Fruit fly (Drosophila melanogaster) whole organism, embryonic: Measurements from ENCODE around the gene tws.
A peak's percentile ranks its signal among the peaks of the same experiment; 100 is the strongest.

Source experiments
- Aef1 ChIP-seq: fragments of 200-800 bp; sonication (Bioruptor generic); IDR thresholded peaks from 3 replicates; pipeline ENCODE4 v1.3.6; 2022; ENCODE audit warnings: missing biosample characterization, missing genetic modification characterization
- Asciz ChIP-seq: fragments of 200-800 bp; sonication (Bioruptor generic); optimal IDR thresholded peaks from 2 replicates; lab custom pipeline; 2017; ENCODE audit warnings: missing biosample characterization, mild to moderate bottlenecking, missing genetic modification characterization, missing genetic modification reagents
- Atf-2 ChIP-seq: fragments of 200-800 bp; sonication (Bioruptor generic); optimal IDR thresholded peaks from 2 replicates; lab custom pipeline; 2016; ENCODE audit warnings: missing biosample characterization, missing genetic modification characterization
- Awh ChIP-seq: fragments of 200-800 bp; sonication (Bioruptor generic); IDR thresholded peaks from 2 replicates; pipeline ENCODE4, ENCODE4 v1.3.6; 2022; ENCODE audit warnings: missing biosample characterization, missing genetic modification characterization
- CG10565 ChIP-seq: fragments of 200-800 bp; sonication (Bioruptor generic); optimal IDR thresholded peaks from 3 replicates; lab custom pipeline; 2016; ENCODE audit warnings: missing biosample characterization, mild to moderate bottlenecking, missing genetic modification characterization
- CG11085 ChIP-seq: fragments of 200-800 bp; sonication (Bioruptor generic); IDR thresholded peaks from 2 replicates; pipeline ENCODE4 v1.3.6; 2022; ENCODE audit warnings: missing biosample characterization, missing genetic modification characterization
- CG12391 ChIP-seq: fragments of 200-800 bp; sonication (Bioruptor generic); optimal IDR thresholded peaks from 3 replicates; lab custom pipeline; 2018; ENCODE audit warnings: missing biosample characterization, mild to moderate bottlenecking, missing genetic modification characterization, moderate library complexity
- CG14441 ChIP-seq: fragments of 200-800 bp; sonication (Bioruptor generic); IDR thresholded peaks from 2 replicates; pipeline ENCODE4 v1.3.6; 2022; ENCODE audit warnings: missing biosample characterization, missing genetic modification characterization
- CG1603 ChIP-seq: fragments of 200-800 bp; sonication (Bioruptor generic); optimal IDR thresholded peaks from 2 replicates; lab custom pipeline; 2019; ENCODE audit warnings: missing biosample characterization, mild to moderate bottlenecking, missing genetic modification characterization, moderate library complexity
- CG18764 ChIP-seq: fragments of 200-800 bp; sonication (Bioruptor generic); optimal IDR thresholded peaks from 3 replicates; lab custom pipeline; 2016; ENCODE audit warnings: missing biosample characterization, missing genetic modification characterization
- CG32532 ChIP-seq: fragments of 200-800 bp; sonication (Bioruptor generic); IDR thresholded peaks from 2 replicates; pipeline ENCODE4 v1.3.6; 2022; ENCODE audit warnings: missing biosample characterization, missing genetic modification characterization
- CG6854 ChIP-seq: fragments of 200-800 bp; sonication (Bioruptor generic); optimal IDR thresholded peaks from 3 replicates; lab custom pipeline; 2017; ENCODE audit warnings: missing biosample characterization, mild to moderate bottlenecking, missing genetic modification characterization
- CG8290 ChIP-seq, 3 experiments: fragments of 200-800 bp; sonication (Bioruptor generic); optimal IDR thresholded peaks; 2 replicates each; lab custom pipeline; 2016 to 2019; ENCODE audit warnings: missing biosample characterization in 3 of 3, missing genetic modification characterization in 3 of 3, mild to moderate bottlenecking in 2 of 3, moderate library complexity in 1 of 3
- CoRest ChIP-seq: fragments of 200-800 bp; sonication (Bioruptor generic); optimal IDR thresholded peaks from 3 replicates; lab custom pipeline; 2018; ENCODE audit warnings: missing biosample characterization, mild to moderate bottlenecking, missing genetic modification characterization, moderate library complexity
- Dfd ChIP-seq, 2 experiments: fragments of >200 bp; optimal IDR thresholded peaks; 2 replicates each; lab custom pipeline; 2017; ENCODE audit warnings: missing biosample characterization in 2 of 2, missing genetic modification characterization in 2 of 2
- Dip3 ChIP-seq: fragments of 200-800 bp; sonication (Bioruptor generic); optimal IDR thresholded peaks from 3 replicates; lab custom pipeline; 2016; ENCODE audit warnings: missing biosample characterization, missing genetic modification characterization
- Doc3 ChIP-seq: fragments of 200-800 bp; sonication (Bioruptor generic); IDR thresholded peaks from 3 replicates; pipeline ENCODE4 v1.3.6; 2022; ENCODE audit warnings: missing biosample characterization, missing genetic modification characterization; ENCODE audit not compliant: partially characterized antibody
- Dp ChIP-seq: fragments of 200-800 bp; sonication (Bioruptor generic); optimal IDR thresholded peaks from 2 replicates; lab custom pipeline; 2018; ENCODE audit warnings: missing biosample characterization, mild to moderate bottlenecking, missing genetic modification characterization, moderate library complexity
- Dref ChIP-seq: fragments of 200-800 bp; sonication (Bioruptor generic); IDR thresholded peaks from 2 replicates; pipeline ENCODE4 v1.3.6; 2022; ENCODE audit warnings: missing biosample characterization, missing genetic modification characterization
- E2f1 ChIP-seq: fragments of 200-800 bp; sonication (Bioruptor generic); IDR thresholded peaks from 2 replicates; pipeline ENCODE4 v1.3.6; 2022; ENCODE audit warnings: missing biosample characterization, missing genetic modification characterization
- HLH3B ChIP-seq: fragments of 200-800 bp; sonication (Bioruptor generic); IDR thresholded peaks from 2 replicates; pipeline ENCODE4 v1.3.6; 2022; ENCODE audit warnings: missing biosample characterization, missing genetic modification characterization
- HLHmδ ChIP-seq: fragments of 200-800 bp; sonication (Bioruptor generic); optimal IDR thresholded peaks from 2 replicates; lab custom pipeline; 2018; ENCODE audit warnings: missing biosample characterization, mild to moderate bottlenecking, missing genetic modification characterization, moderate library complexity
- MESR4 ChIP-seq: fragments of 200-800 bp; sonication (Bioruptor generic); optimal IDR thresholded peaks from 2 replicates; lab custom pipeline; 2018; ENCODE audit warnings: missing biosample characterization, mild to moderate bottlenecking, missing genetic modification characterization, moderate library complexity
- Max ChIP-seq: fragments of 200-800 bp; sonication (Bioruptor generic); optimal IDR thresholded peaks from 2 replicates; lab custom pipeline; 2016; ENCODE audit warnings: missing biosample characterization, mild to moderate bottlenecking, missing genetic modification characterization
- Pdp1 ChIP-seq, 2 experiments: fragments of 200-800 bp; sonication (Bioruptor generic); optimal IDR thresholded peaks; 3 replicates each; lab custom pipeline; 2016; ENCODE audit warnings: missing biosample characterization in 2 of 2, missing genetic modification characterization in 2 of 2, mild to moderate bottlenecking in 1 of 2, moderate library complexity in 1 of 2
- Sox102F ChIP-seq: fragments of 200-800 bp; sonication (Bioruptor generic); optimal IDR thresholded peaks from 2 replicates; lab custom pipeline; 2018; ENCODE audit warnings: missing biosample characterization, mild to moderate bottlenecking, missing genetic modification characterization, moderate library complexity
- Spps ChIP-seq: fragments of 200-800 bp; sonication (Bioruptor generic); optimal IDR thresholded peaks from 2 replicates; lab custom pipeline; 2018; ENCODE audit warnings: missing biosample characterization, mild to moderate bottlenecking, missing genetic modification characterization
- Ssrp ChIP-seq: fragments of 200-800 bp; sonication (Bioruptor generic); optimal IDR thresholded peaks from 2 replicates; lab custom pipeline; 2018; ENCODE audit warnings: missing biosample characterization, mild to moderate bottlenecking, missing genetic modification characterization, moderate library complexity
- YL-1 ChIP-seq: fragments of 200-800 bp; sonication (Bioruptor generic); optimal IDR thresholded peaks from 3 replicates; lab custom pipeline; 2017; ENCODE audit warnings: missing biosample characterization, mild to moderate bottlenecking, missing genetic modification characterization
- bbx ChIP-seq: fragments of 200-800 bp; sonication (Bioruptor generic); IDR thresholded peaks from 2 replicates; pipeline ENCODE4 v1.3.6; 2022; ENCODE audit warnings: missing biosample characterization, missing genetic modification characterization; ENCODE audit not compliant: partially characterized antibody
- ci ChIP-seq: fragments of 200-800 bp; sonication (Bioruptor generic); IDR thresholded peaks from 3 replicates; pipeline ENCODE4 v1.3.6; 2022; ENCODE audit warnings: missing biosample characterization, missing genetic modification characterization
- croc ChIP-seq: fragments of 200-800 bp; sonication (Bioruptor generic); conservative IDR thresholded peaks from 3 replicates; pipeline ENCODE4 v1.3.6; 2022; ENCODE audit warnings: missing biosample characterization, missing genetic modification characterization
- crp ChIP-seq, 2 experiments: fragments of 200-800 bp; sonication (Bioruptor generic); optimal IDR thresholded peaks; 2 replicates in 1 of 2; 3 replicates in 1 of 2; lab custom pipeline; 2017; ENCODE audit warnings: missing biosample characterization in 2 of 2, missing genetic modification characterization in 2 of 2, mild to moderate bottlenecking in 1 of 2, moderate library complexity in 1 of 2
- ems ChIP-seq: fragments of 200-800 bp; sonication (Bioruptor generic); optimal IDR thresholded peaks from 3 replicates; lab custom pipeline; 2016; ENCODE audit warnings: missing biosample characterization, missing genetic modification characterization
- esg ChIP-seq: fragments of 200-800 bp; sonication (Bioruptor generic); conservative IDR thresholded peaks from 2 replicates; pipeline ENCODE4 v1.3.6; 2022; ENCODE audit warnings: missing biosample characterization, missing genetic modification characterization
- ftz-f1 ChIP-seq: fragments of 200-800 bp; sonication (Bioruptor generic); optimal IDR thresholded peaks from 2 replicates; lab custom pipeline; 2016; ENCODE audit warnings: missing biosample characterization, missing genetic modification characterization
- gcm ChIP-seq: fragments of 200-800 bp; sonication (Bioruptor generic); optimal IDR thresholded peaks from 2 replicates; lab custom pipeline; 2019; ENCODE audit warnings: missing biosample characterization, mild to moderate bottlenecking, missing genetic modification characterization, moderate library complexity
- grau ChIP-seq: fragments of 200-800 bp; optimal IDR thresholded peaks from 3 replicates; lab custom pipeline; 2019; ENCODE audit warnings: missing biosample characterization, mild to moderate bottlenecking, missing genetic modification characterization, moderate library complexity
- hb ChIP-seq: fragments of 200-800 bp; sonication (Bioruptor generic); IDR thresholded peaks from 3 replicates; pipeline ENCODE4 v1.3.6; 2022; ENCODE audit warnings: missing biosample characterization, missing genetic modification characterization; ENCODE audit not compliant: partially characterized antibody
- ind ChIP-seq: fragments of 200-800 bp; sonication (Bioruptor generic); optimal IDR thresholded peaks from 3 replicates; lab custom pipeline; 2016; ENCODE audit warnings: missing biosample characterization, missing genetic modification characterization
- inv ChIP-seq: fragments of 200-800 bp; sonication (Bioruptor generic); IDR thresholded peaks from 2 replicates; pipeline ENCODE4 v1.3.6; 2022; ENCODE audit warnings: missing biosample characterization, missing genetic modification characterization; ENCODE audit not compliant: partially characterized antibody
- lola ChIP-seq, 3 experiments: fragments of >200 bp in 2 of 3; fragments of 200-800 bp in 1 of 3; sonication (Bioruptor generic) in 1 of 3; optimal IDR thresholded peaks; 2 replicates each; lab custom pipeline; 2017 to 2019; ENCODE audit warnings: missing biosample characterization in 3 of 3, missing genetic modification characterization in 3 of 3, mild to moderate bottlenecking in 1 of 3, moderate library complexity in 1 of 3
- maf-S ChIP-seq: fragments of 200-800 bp; sonication (Bioruptor generic); optimal IDR thresholded peaks from 2 replicates; lab custom pipeline; 2016; ENCODE audit warnings: missing biosample characterization, missing genetic modification characterization
- salm ChIP-seq: fragments of 200-800 bp; sonication (Bioruptor generic); optimal IDR thresholded peaks from 2 replicates; lab custom pipeline; 2018; ENCODE audit warnings: missing biosample characterization, mild to moderate bottlenecking, missing genetic modification characterization
- sima ChIP-seq: fragments of 200-800 bp; sonication (Bioruptor generic); optimal IDR thresholded peaks from 2 replicates; lab custom pipeline; 2016; ENCODE audit warnings: missing biosample characterization, missing genetic modification characterization
- ttk ChIP-seq: fragments of 200-800 bp; sonication (Bioruptor generic); IDR thresholded peaks from 2 replicates; pipeline ENCODE4 v2.1.2; 2022; ENCODE audit warnings: missing biosample characterization, missing genetic modification characterization
- tup ChIP-seq: fragments of 200-800 bp; sonication (Bioruptor generic); optimal IDR thresholded peaks from 2 replicates; lab custom pipeline; 2016; ENCODE audit warnings: missing biosample characterization, mild to moderate bottlenecking, missing genetic modification characterization, moderate library complexity
- unpg ChIP-seq: fragments of 200-800 bp; sonication (Bioruptor generic); optimal IDR thresholded peaks from 3 replicates; lab custom pipeline; 2018; ENCODE audit warnings: missing biosample characterization, mild to moderate bottlenecking, missing genetic modification characterization, moderate library complexity
- wor ChIP-seq: fragments of 200-800 bp; sonication (Bioruptor generic); IDR thresholded peaks from 2 replicates; pipeline ENCODE4 v1.3.6; 2022; ENCODE audit warnings: missing biosample characterization, missing genetic modification characterization

The tws gene

dm6 chr3R:10109938-10110337, 29.6 kb downstream of the tws start, which contains the start of gene Fmr1 (continued):
- TF ChIP-seq Dref (GFP tag; lab: Robert Waterston, UW) (peak; percentile 42; the same call in 1 of the 2 replicates), ind (GFP tag; lab: Kevin White, UChicago) (peak; percentile 64), bbx (GFP tag; lab: Robert Waterston, UW) (no peak), CG11085 (GFP tag; lab: Robert Waterston, UW) (no peak), CoRest (tag; lab: Kevin White, UChicago) (peak; percentile 68), Dip3 (GFP tag; lab: Kevin White, UChicago) (peak; percentile 48), CG32532 (GFP tag; lab: Robert Waterston, UW) (peak; percentile 62), CG14441 (GFP tag; lab: Robert Waterston, UW) (peak; percentile 47; the same call in 1 of the 2 replicates), Doc3 (GFP tag; lab: Robert Waterston, UW) (no peak), hb (GFP tag; lab: Robert Waterston, UW) (no peak), ci (GFP tag; lab: Robert Waterston, UW) (no peak), grau (tag; lab: Kevin White, UChicago) (peak; percentile 65), Dfd (GFP tag; optimal IDR thresholded peaks at IDR 0.05; lab: Kevin White, UChicago) (no peak), MESR4 (peak; percentile 24), Ssrp (tag; lab: Kevin White, UChicago) (no peak), maf-S (peak; percentile 52), CG18764 (GFP tag; lab: Kevin White, UChicago) (peak; percentile 31), crp (GFP tag; optimal IDR thresholded peaks at IDR 0.05; lab: Kevin White, UChicago) (no peak), CG6854 (no peak), Aef1 (GFP tag; lab: Robert Waterston, UW) (peak; percentile 55), HLHmδ (GFP tag; lab: Kevin White, UChicago) (no peak), Sox102F (GFP tag; lab: Kevin White, UChicago) (peak; percentile 42), E2f1 (GFP tag; lab: Robert Waterston, UW) (0 out of 2 replicates have a peak, but pooled peaks have one; percentile 32), Pdp1 (GFP tag; optimal IDR thresholded peaks at IDR 0.05; lab: Kevin White, UChicago) (peak; percentile 44 to 55), CG12391 (peak; percentile 61), ttk (GFP tag; lab: Robert Waterston, UW) (no peak), Dp (GFP tag; lab: Kevin White, UChicago) (peak; percentile 99), inv (GFP tag; lab: Robert Waterston, UW) (no peak; the same call in 1 of the 2 replicates), YL-1 (GFP tag; lab: Kevin White, UChicago) (peak; percentile 17), CG8290 (GFP tag; optimal IDR thresholded peaks at IDR 0.05; lab: Kevin White, UChicago) (peak; percentile 52), CG8290 (tag; optimal IDR thresholded peaks at IDR 0.05; lab: Kevin White, UChicago) (peak in 1 of 2 experiments; percentile 80), lola (GFP tag; optimal IDR thresholded peaks at IDR 0.05; lab: Kevin White, UChicago) (peak in 1 of 3 experiments; percentile 45), CG10565 (GFP tag; lab: Kevin White, UChicago) (no peak), ftz-f1 (no peak), Awh (GFP tag; lab: Robert Waterston, UW) (no peak), wor (GFP tag; lab: Robert Waterston, UW) (no peak), CG1603 (peak; percentile 91), Max (GFP tag; lab: Kevin White, UChicago) (peak; percentile 42), HLH3B (GFP tag; lab: Robert Waterston, UW) (no peak), salm (tag; lab: Kevin White, UChicago) (no peak), esg (GFP tag; lab: Robert Waterston, UW) (no peak; the same call in 1 of the 2 replicates), Spps (tag; lab: Kevin White, UChicago) (peak; percentile 10), unpg (peak; percentile 43), tup (GFP tag; lab: Kevin White, UChicago) (no peak), Atf-2 (GFP tag; lab: Kevin White, UChicago) (peak; percentile 29), ems (GFP tag; lab: Kevin White, UChicago) (peak; percentile 27), gcm (no peak), croc (GFP tag; lab: Robert Waterston, UW) (no peak), Asciz (no peak), sima (no peak)
